Worm (Caenorhabditis elegans) whole organism, L4/young adult: ENCODE results near the gene D1014.13.

ENCODE experiments used
- W03F9.2 ChIP-seq: fragments of 150-350 bp; optimal IDR thresholded peaks from 2 replicates; lab custom pipeline; 2014; ENCODE audit warnings: missing biosample characterization, missing genetic modification characterization
- dao-5 ChIP-seq: sonication (generic microtip); optimal IDR thresholded peaks from 2 replicates; lab custom pipeline; 2016; ENCODE audit warnings: missing genotype, missing genetic modification characterization, moderate library complexity, missing compliant biosample characterization
- him-1 ChIP-seq: sonication (generic microtip); optimal IDR thresholded peaks from 2 replicates; lab custom pipeline; 2016; ENCODE audit warnings: missing genotype, missing genetic modification reagents, missing genetic modification characterization, missing compliant biosample characterization

- TF ChIP-seq him-1 (tag; lab: Kevin White, UChicago) (no peak), dao-5 (tag; lab: Kevin White, UChicago) (no peak), W03F9.2 (tag; lab: Kevin White, UChicago) (no peak)
These were observed 17.8 kb downstream of the D1014.13 start for ce11 chrV:8163199-8163598.
